Fruit fly (Drosophila melanogaster): ENCODE measurements around the gene CG10140.

DNA sequence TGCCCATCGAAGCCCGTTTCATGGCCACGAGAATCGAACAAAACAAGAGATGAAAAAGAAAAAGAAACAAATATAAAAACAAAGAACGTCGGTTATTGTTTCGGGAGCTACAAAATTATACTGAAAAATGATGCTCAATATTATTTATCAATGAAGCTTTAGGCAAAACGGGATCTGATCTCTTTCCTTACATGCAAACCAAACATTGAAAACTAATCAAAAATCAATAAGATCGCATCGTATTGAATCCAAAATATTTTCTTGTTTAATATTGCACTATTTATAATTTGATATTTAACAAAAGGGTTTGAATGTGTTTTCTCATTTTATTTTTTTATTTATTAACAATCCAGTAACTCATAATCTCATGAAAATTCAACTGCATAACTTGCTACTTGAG lies 14.7 kb downstream of the CG10140 start, which contains the start of gene CG14106:
- TF ChIP-seq psq (optimal IDR thresholded peaks at IDR 0.05) (no peak), usp (GFP tag; optimal IDR thresholded peaks at IDR 0.05) (no peak), pan (optimal IDR thresholded peaks at IDR 0.05) (no peak), CG8478 (optimal IDR thresholded peaks at IDR 0.05) (no peak), Dll (optimal IDR thresholded peaks at IDR 0.05) (no peak)

Measured in whole organism.